Fruit fly (Drosophila melanogaster) whole organism, embryonic: ENCODE results near the gene Kaz1-ORFB.
A peak's percentile ranks its signal among the peaks of the same experiment; 100 is the strongest.

Experiments
- Bteb2 ChIP-seq: fragments of 200-800 bp; sonication (Bioruptor generic); optimal IDR thresholded peaks from 2 replicates; lab custom pipeline; 2016; ENCODE audit warnings: missing biosample characterization, missing genetic modification characterization
- CG10274 ChIP-seq: fragments of 200-800 bp; sonication (Bioruptor generic); optimal IDR thresholded peaks from 3 replicates; lab custom pipeline; 2017; ENCODE audit warnings: missing biosample characterization, mild to moderate bottlenecking, missing genetic modification characterization
- CG10431 ChIP-seq: fragments of 200-800 bp; sonication (Bioruptor generic); optimal IDR thresholded peaks from 3 replicates; lab custom pipeline; 2018; ENCODE audit warnings: missing biosample characterization, mild to moderate bottlenecking, missing genetic modification characterization
- CG11247 ChIP-seq: fragments of 200-800 bp; sonication (Bioruptor generic); IDR thresholded peaks from 2 replicates; pipeline ENCODE4 v1.3.6; 2022; ENCODE audit warnings: missing biosample characterization, missing genetic modification characterization
- CG1233 ChIP-seq: fragments of 200-800 bp; sonication (Bioruptor generic); optimal IDR thresholded peaks from 4 replicates; lab custom pipeline; 2018; ENCODE audit warnings: missing biosample characterization, mild to moderate bottlenecking, missing genetic modification characterization
- CG12659 ChIP-seq: fragments of 200-800 bp; sonication (Bioruptor generic); optimal IDR thresholded peaks from 3 replicates; lab custom pipeline; 2017; ENCODE audit warnings: mild to moderate bottlenecking, missing biosample characterization, missing genetic modification reagents, missing genetic modification characterization
- CG14050 ChIP-seq: fragments of 200-800 bp; sonication (Bioruptor generic); IDR thresholded peaks from 3 replicates; pipeline ENCODE4 v1.3.6; 2022; ENCODE audit warnings: missing biosample characterization, missing genetic modification characterization
- CG14667 ChIP-seq: fragments of 200-800 bp; sonication (Bioruptor generic); IDR thresholded peaks from 2 replicates; pipeline ENCODE4 v1.3.6; 2022; ENCODE audit warnings: missing biosample characterization, missing genetic modification characterization
- CG17829 ChIP-seq: fragments of 200-800 bp; optimal IDR thresholded peaks from 2 replicates; lab custom pipeline; 2019; ENCODE audit warnings: missing biosample characterization, mild to moderate bottlenecking, missing genetic modification characterization, moderate library complexity
- CG1832 ChIP-seq: fragments of 200-800 bp; sonication (Bioruptor generic); optimal IDR thresholded peaks from 2 replicates; lab custom pipeline; 2017; ENCODE audit warnings: missing biosample characterization, mild to moderate bottlenecking, missing genetic modification characterization, inconsistent platforms
- CG2202 ChIP-seq: fragments of 200-800 bp; sonication (Bioruptor generic); optimal IDR thresholded peaks from 2 replicates; lab custom pipeline; 2018; ENCODE audit warnings: missing biosample characterization, mild to moderate bottlenecking, missing genetic modification characterization
- CG32772 ChIP-seq: fragments of 200-800 bp; sonication (Bioruptor generic); IDR thresholded peaks from 2 replicates; pipeline ENCODE4 v1.3.6; 2022; ENCODE audit warnings: missing biosample characterization, missing genetic modification characterization
- CG33213 ChIP-seq: fragments of 200-800 bp; sonication (Bioruptor generic); optimal IDR thresholded peaks from 3 replicates; lab custom pipeline; 2016; ENCODE audit warnings: missing biosample characterization, missing genetic modification characterization
- CG3407 ChIP-seq: fragments of 200-800 bp; sonication (Bioruptor generic); optimal IDR thresholded peaks from 2 replicates; lab custom pipeline; 2018; ENCODE audit warnings: missing biosample characterization, mild to moderate bottlenecking, missing genetic modification characterization
- CG3838 ChIP-seq: fragments of 200-800 bp; sonication (Bioruptor generic); optimal IDR thresholded peaks from 3 replicates; lab custom pipeline; 2016; ENCODE audit warnings: missing biosample characterization, missing genetic modification characterization
- CG6854 ChIP-seq: fragments of 200-800 bp; sonication (Bioruptor generic); optimal IDR thresholded peaks from 3 replicates; lab custom pipeline; 2017; ENCODE audit warnings: missing biosample characterization, mild to moderate bottlenecking, missing genetic modification characterization
- CG7372 ChIP-seq: fragments of 200-800 bp; sonication (Bioruptor generic); IDR thresholded peaks from 2 replicates; pipeline ENCODE4 v1.3.6; 2022; ENCODE audit warnings: missing biosample characterization, missing genetic modification characterization
- CG8359 ChIP-seq: fragments of 200-800 bp; sonication (Bioruptor generic); optimal IDR thresholded peaks from 2 replicates; lab custom pipeline; 2017; ENCODE audit warnings: missing biosample characterization, mild to moderate bottlenecking, missing genetic modification characterization, borderline replicate concordance
- CHES-1-like ChIP-seq: fragments of 200-800 bp; sonication (Bioruptor generic); optimal IDR thresholded peaks from 2 replicates; lab custom pipeline; 2016; ENCODE audit warnings: missing biosample characterization, missing genetic modification characterization
- Dad ChIP-seq: fragments of 200-800 bp; sonication (Bioruptor generic); optimal IDR thresholded peaks from 3 replicates; lab custom pipeline; 2016; ENCODE audit warnings: missing biosample characterization, missing genetic modification characterization
- Dfd ChIP-seq, 2 experiments: fragments of >200 bp; optimal IDR thresholded peaks; 2 replicates each; lab custom pipeline; 2017; ENCODE audit warnings: missing biosample characterization in 2 of 2, missing genetic modification characterization in 2 of 2
- Doc2 ChIP-seq: fragments of 200-800 bp; sonication (Bioruptor generic); IDR thresholded peaks from 2 replicates; pipeline ENCODE4 v1.3.6; 2022; ENCODE audit warnings: missing biosample characterization, missing genetic modification characterization
- Dref ChIP-seq: fragments of 200-800 bp; sonication (Bioruptor generic); IDR thresholded peaks from 2 replicates; pipeline ENCODE4 v1.3.6; 2022; ENCODE audit warnings: missing biosample characterization, missing genetic modification characterization
- Fer2 ChIP-seq: fragments of 200-800 bp; sonication (Bioruptor generic); optimal IDR thresholded peaks from 2 replicates; lab custom pipeline; 2018; ENCODE audit warnings: missing biosample characterization, mild to moderate bottlenecking, missing genetic modification characterization, moderate library complexity
- GATAe ChIP-seq: fragments of 200-800 bp; sonication (Bioruptor generic); conservative IDR thresholded peaks from 2 replicates; pipeline ENCODE4 v1.3.6; 2022; ENCODE audit warnings: missing biosample characterization, missing genetic modification characterization
- HHEX ChIP-seq: fragments of 200-800 bp; sonication (Bioruptor generic); optimal IDR thresholded peaks from 3 replicates; lab custom pipeline; 2017; ENCODE audit warnings: missing biosample characterization, mild to moderate bottlenecking, missing genetic modification characterization, missing genetic modification reagents
- Lpt ChIP-seq: fragments of >200 bp; optimal IDR thresholded peaks from 2 replicates; lab custom pipeline; 2018; ENCODE audit warnings: missing biosample characterization, missing genetic modification characterization
- Nf-YB ChIP-seq: fragments of 200-800 bp; sonication (Bioruptor generic); optimal IDR thresholded peaks from 3 replicates; lab custom pipeline; 2019; ENCODE audit warnings: missing biosample characterization, mild to moderate bottlenecking, missing genetic modification characterization, moderate library complexity
- Oaz ChIP-seq: fragments of 200-800 bp; sonication (Bioruptor generic); IDR thresholded peaks from 2 replicates; pipeline ENCODE4 v1.3.6; 2022; ENCODE audit warnings: missing biosample characterization, missing genetic modification characterization
- Oli ChIP-seq: fragments of 200-800 bp; sonication (Bioruptor generic); optimal IDR thresholded peaks from 2 replicates; lab custom pipeline; 2018; ENCODE audit warnings: missing biosample characterization, mild to moderate bottlenecking, missing genetic modification characterization, moderate library complexity
- Spps ChIP-seq: fragments of 200-800 bp; sonication (Bioruptor generic); optimal IDR thresholded peaks from 2 replicates; lab custom pipeline; 2018; ENCODE audit warnings: missing biosample characterization, mild to moderate bottlenecking, missing genetic modification characterization
- al ChIP-seq: fragments of 200-800 bp; sonication (Bioruptor generic); IDR thresholded peaks from 2 replicates; pipeline ENCODE4 v1.3.6; 2022; ENCODE audit warnings: missing biosample characterization, missing genetic modification characterization
- ase ChIP-seq: fragments of 200-800 bp; sonication (Bioruptor generic); IDR thresholded peaks from 3 replicates; pipeline ENCODE4 v1.3.6; 2022; ENCODE audit warnings: missing biosample characterization, missing genetic modification characterization
- chm ChIP-seq: fragments of 200-800 bp; sonication (Bioruptor generic); IDR thresholded peaks from 2 replicates; pipeline ENCODE4 v1.3.6; 2022; ENCODE audit warnings: missing biosample characterization, missing genetic modification characterization
- cwo ChIP-seq: fragments of 200-800 bp; sonication (Bioruptor generic); optimal IDR thresholded peaks from 3 replicates; lab custom pipeline; 2017; ENCODE audit warnings: missing biosample characterization, missing genetic modification characterization, mild to moderate bottlenecking, moderate library complexity, missing genetic modification reagents
- danr ChIP-seq: fragments of 200-800 bp; sonication (Bioruptor generic); IDR thresholded peaks from 2 replicates; pipeline ENCODE4 v1.3.6; 2022; ENCODE audit warnings: missing biosample characterization, missing genetic modification characterization
- dmrt11E ChIP-seq: fragments of 200-800 bp; sonication (Bioruptor generic); optimal IDR thresholded peaks from 3 replicates; lab custom pipeline; 2018; ENCODE audit warnings: missing biosample characterization, mild to moderate bottlenecking, missing genetic modification characterization, moderate library complexity
- en ChIP-seq: fragments of 200-800 bp; sonication (Bioruptor generic); optimal IDR thresholded peaks from 2 replicates; lab custom pipeline; 2016; ENCODE audit warnings: missing biosample characterization, missing genetic modification characterization
- esg ChIP-seq: fragments of 200-800 bp; sonication (Bioruptor generic); conservative IDR thresholded peaks from 2 replicates; pipeline ENCODE4 v1.3.6; 2022; ENCODE audit warnings: missing biosample characterization, missing genetic modification characterization
- fd3F ChIP-seq: fragments of 200-800 bp; sonication (Bioruptor generic); optimal IDR thresholded peaks from 2 replicates; lab custom pipeline; 2018; ENCODE audit warnings: missing biosample characterization, mild to moderate bottlenecking, missing genetic modification characterization, moderate library complexity
- lola ChIP-seq, 3 experiments: fragments of >200 bp in 2 of 3; fragments of 200-800 bp in 1 of 3; sonication (Bioruptor generic) in 1 of 3; optimal IDR thresholded peaks; 2 replicates each; lab custom pipeline; 2017 to 2019; ENCODE audit warnings: missing biosample characterization in 3 of 3, missing genetic modification characterization in 3 of 3, mild to moderate bottlenecking in 1 of 3, moderate library complexity in 1 of 3
- luna ChIP-seq: fragments of 200-800 bp; sonication (Bioruptor generic); optimal IDR thresholded peaks from 2 replicates; lab custom pipeline; 2016; ENCODE audit warnings: missing biosample characterization, missing genetic modification characterization
- nau ChIP-seq: fragments of 200-800 bp; sonication (Bioruptor generic); optimal IDR thresholded peaks from 3 replicates; lab custom pipeline; 2017; ENCODE audit warnings: missing biosample characterization, mild to moderate bottlenecking, missing genetic modification characterization, missing genetic modification reagents
- nmo ChIP-seq: fragments of 200-800 bp; sonication (Bioruptor generic); optimal IDR thresholded peaks from 2 replicates; lab custom pipeline; 2018; ENCODE audit warnings: missing biosample characterization, mild to moderate bottlenecking, missing genetic modification characterization, moderate library complexity
- nom ChIP-seq: fragments of 200-800 bp; sonication (Bioruptor generic); optimal IDR thresholded peaks from 2 replicates; lab custom pipeline; 2017; ENCODE audit warnings: missing biosample characterization, missing genetic modification characterization, mild to moderate bottlenecking, moderate library complexity, missing genetic modification reagents
- pb ChIP-seq: fragments of 200-800 bp; sonication (Bioruptor generic); optimal IDR thresholded peaks from 3 replicates; lab custom pipeline; 2016; ENCODE audit warnings: missing biosample characterization, missing genetic modification characterization
- toy ChIP-seq: fragments of 200-800 bp; sonication (Bioruptor generic); IDR thresholded peaks from 2 replicates; pipeline ENCODE4 v1.3.6; 2022; ENCODE audit warnings: missing biosample characterization, missing genetic modification characterization
- zfh2 ChIP-seq: fragments of 200-800 bp; sonication (Bioruptor generic); optimal IDR thresholded peaks from 2 replicates; lab custom pipeline; 2016; ENCODE audit warnings: missing biosample characterization, missing genetic modification characterization

The Kaz1-ORFB gene

dm6 chr3L:223019-223902 is 6.8 kb downstream of the Kaz1-ORFB start, which contains the start of the genes pyx and CG33229 (continued):
- peak; percentile 12 for TF ChIP-seq CG2202 (tag; lab: Kevin White, UChicago)
- peak; percentile 81 for TF ChIP-seq HHEX
- TF ChIP-seq nmo = peak; percentile 91
- peak; percentile 89 for TF ChIP-seq CG12659 (GFP tag; lab: Kevin White, UChicago)
- no peak for TF ChIP-seq Lpt (GFP tag; lab: Kevin White, UChicago)
- peak; percentile 55; the same call in 1 of the 2 replicates for TF ChIP-seq toy
- peak; percentile 58 for TF ChIP-seq CG3407 (GFP tag; lab: Kevin White, UChicago)
- TF ChIP-seq CG10431 = peak; percentile 78
- peak; percentile 19 for TF ChIP-seq CG6854
- TF ChIP-seq Nf-YB = peak; percentile 61
- TF ChIP-seq esg (GFP tag; lab: Robert Waterston, UW) = peak; percentile 77; the same call in 1 of the 2 replicates
- peak; percentile 68 for TF ChIP-seq dmrt11E (tag; lab: Kevin White, UChicago)
- peak; percentile 86 for TF ChIP-seq al (GFP tag; lab: Robert Waterston, UW)
- peak; percentile 66 for TF ChIP-seq Oaz (GFP tag; lab: Robert Waterston, UW)
- peak; percentile 71 for TF ChIP-seq CG17829 (tag; lab: Kevin White, UChicago)
- peak; percentile 87 for TF ChIP-seq Oli
- peak; percentile 85 for TF ChIP-seq CG1233 (GFP tag; lab: Kevin White, UChicago)
- TF ChIP-seq zfh2 = peak; percentile 94
- TF ChIP-seq lola (GFP tag; optimal IDR thresholded peaks at IDR 0.05; lab: Kevin White, UChicago) = peak in 1 of 3 experiments; percentile 80
- TF ChIP-seq CG11247 (GFP tag; lab: Robert Waterston, UW) = peak; percentile 68
- TF ChIP-seq chm (GFP tag; lab: Robert Waterston, UW) = peak; percentile 37; the same call in 1 of the 2 replicates
- TF ChIP-seq CG8359 (GFP tag; lab: Kevin White, UChicago) = peak; percentile 77
- peak; percentile 71 for TF ChIP-seq ase (GFP tag; lab: Robert Waterston, UW)
- TF ChIP-seq CG33213 (GFP tag; lab: Kevin White, UChicago) = peak; percentile 31
- peak; percentile 38 for TF ChIP-seq luna (GFP tag; lab: Kevin White, UChicago)
- TF ChIP-seq GATAe = no peak
- peak; percentile 36 for TF ChIP-seq en (GFP tag; lab: Kevin White, UChicago)
- peak; percentile 76 for TF ChIP-seq Fer2 (tag; lab: Kevin White, UChicago)
- peak; percentile 44 for TF ChIP-seq pb (GFP tag; lab: Kevin White, UChicago)
- no peak for TF ChIP-seq nau
- peak; percentile 56 for TF ChIP-seq CG3838 (GFP tag; lab: Kevin White, UChicago)
- peak; percentile 85 for TF ChIP-seq CHES-1-like (GFP tag; lab: Kevin White, UChicago)
- TF ChIP-seq CG1832 (GFP tag; lab: Kevin White, UChicago) = no peak
- peak; percentile 75 for TF ChIP-seq CG10274 (GFP tag; lab: Kevin White, UChicago)
- 0 out of 2 replicates have a peak, but pooled peaks have one; percentile 45 for TF ChIP-seq Doc2 (GFP tag; lab: Robert Waterston, UW)
- TF ChIP-seq CG14050 = peak; percentile 68
- no peak for TF ChIP-seq Spps (tag; lab: Kevin White, UChicago)
- TF ChIP-seq CG14667 (GFP tag; lab: Robert Waterston, UW) = peak; percentile 67
- TF ChIP-seq fd3F (GFP tag; lab: Kevin White, UChicago) = peak; percentile 81
- TF ChIP-seq CG7372 (GFP tag; lab: Robert Waterston, UW) = peak; percentile 87
- TF ChIP-seq Dref (GFP tag; lab: Robert Waterston, UW) = peak; percentile 34
- TF ChIP-seq Dfd (GFP tag; optimal IDR thresholded peaks at IDR 0.05; lab: Kevin White, UChicago) = no peak
- TF ChIP-seq Dad (GFP tag; lab: Kevin White, UChicago) = peak; percentile 55
- peak; percentile 74; the same call in 1 of the 2 replicates for TF ChIP-seq CG32772
- peak; percentile 72 for TF ChIP-seq cwo (GFP tag; lab: Kevin White, UChicago)
- peak; percentile 73 for TF ChIP-seq danr (GFP tag; lab: Robert Waterston, UW)
- TF ChIP-seq Bteb2 (GFP tag; lab: Kevin White, UChicago) = peak; percentile 80
- peak; percentile 7 for TF ChIP-seq nom (GFP tag; lab: Kevin White, UChicago)
